Fruit fly (Drosophila melanogaster): ENCODE measurements around the gene CG32071.
A peak's percentile ranks its signal among the peaks of the same experiment; 100 is the strongest.

Gene CG32071

dm6 chr3L:11112427-11112826 lies 8.8 kb upstream of the CG32071 start (continued):
- TF ChIP-seq CG8765 (GFP tag; IDR thresholded peaks at IDR 0.05) = no peak
- TF ChIP-seq tap (tag; optimal IDR thresholded peaks at IDR 0.05) = no peak
- TF ChIP-seq Taf1 (GFP tag; IDR thresholded peaks at IDR 0.05) = no peak
- no peak for TF ChIP-seq CG11560 (tag; IDR thresholded peaks at IDR 0.05)
- TF ChIP-seq CrebB (tag; optimal IDR thresholded peaks at IDR 0.05) = no peak
- no peak for TF ChIP-seq NK7.1 (GFP tag; optimal IDR thresholded peaks at IDR 0.05)
- no peak for TF ChIP-seq CG2712 (tag; optimal IDR thresholded peaks at IDR 0.05)
- peak; percentile 38; the same call in 1 of the 2 replicates for TF ChIP-seq crol (GFP tag; IDR thresholded peaks at IDR 0.05)
- TF ChIP-seq CG34422 (GFP tag; IDR thresholded peaks at IDR 0.05) = no peak
- no peak for TF ChIP-seq az2 (GFP tag; optimal IDR thresholded peaks at IDR 0.05)
- no peak for TF ChIP-seq CG6689 (GFP tag; IDR thresholded peaks at IDR 0.05)
- no peak for TF ChIP-seq Sin3A (optimal IDR thresholded peaks at IDR 0.05)
- no peak for TF ChIP-seq CG11723 (GFP tag; optimal IDR thresholded peaks at IDR 0.05)
- no peak for TF ChIP-seq CG12659 (GFP tag; optimal IDR thresholded peaks at IDR 0.05)
- peak; percentile 57 for TF ChIP-seq ftz-f1 (GFP tag; optimal IDR thresholded peaks at IDR 0.05)
- TF ChIP-seq Dip3 (GFP tag; optimal IDR thresholded peaks at IDR 0.05) = no peak
- TF ChIP-seq CG16779 (GFP tag; IDR thresholded peaks at IDR 0.05) = 0 out of 2 replicates have a peak, but pooled peaks have one; percentile 52
- peak; percentile 55 for TF ChIP-seq CG8478 (optimal IDR thresholded peaks at IDR 0.05)
- TF ChIP-seq B-H1 (GFP tag; IDR thresholded peaks at IDR 0.05) = no peak; the same call in 2 of the 3 replicates
- no peak for TF ChIP-seq slbo (GFP tag; IDR thresholded peaks at IDR 0.05)
- TF ChIP-seq btn (GFP tag; optimal IDR thresholded peaks at IDR 0.05) = no peak
- TF ChIP-seq Hmx (GFP tag; optimal IDR thresholded peaks at IDR 0.05) = no peak

dm6 chr3L:11109454-11109853 lies 5.8 kb upstream of the CG32071 start, which contains the start of the genes CG34012 and emei:
CG34012 (minus strand) TSS chr3L:11109505.
emei (plus strand) TSS chr3L:11109690.
- TF ChIP-seq Ada2b (GFP tag; IDR thresholded peaks at IDR 0.05) (no peak), CG17612 (GFP tag; IDR thresholded peaks at IDR 0.05) (no peak), Gsc (GFP tag; IDR thresholded peaks at IDR 0.05) (no peak), abd-A (tag; optimal IDR thresholded peaks at IDR 0.05) (no peak), fd102C (GFP tag; optimal IDR thresholded peaks at IDR 0.05) (no peak), chn (GFP tag; optimal IDR thresholded peaks at IDR 0.05) (no peak), Hand (GFP tag; optimal IDR thresholded peaks at IDR 0.05) (no peak), CG10209 (GFP tag; optimal IDR thresholded peaks at IDR 0.05) (no peak), CG2678 (tag; optimal IDR thresholded peaks at IDR 0.05) (no peak), en (GFP tag; optimal IDR thresholded peaks at IDR 0.05) (no peak), D19B (GFP tag; optimal IDR thresholded peaks at IDR 0.05) (no peak), phol (tag; optimal IDR thresholded peaks at IDR 0.05) (peak; percentile 54), CG15514 (GFP tag; optimal IDR thresholded peaks at IDR 0.05) (peak; percentile 79), MESR4 (GFP tag; optimal IDR thresholded peaks at IDR 0.05) (peak; percentile 55), CG10462 (GFP tag; optimal IDR thresholded peaks at IDR 0.05) (no peak), gsb (GFP tag; IDR thresholded peaks at IDR 0.05) (no peak), gfzf (GFP tag; optimal IDR thresholded peaks at IDR 0.05) (peak; percentile 77), dan (GFP tag; IDR thresholded peaks at IDR 0.05) (no peak), CG34224 (GFP tag; IDR thresholded peaks at IDR 0.05; ENCODE audit: partially characterized antibody) (no peak), Atf6 (GFP tag; IDR thresholded peaks at IDR 0.05) (no peak), ATbp (GFP tag; optimal IDR thresholded peaks at IDR 0.05) (no peak), ewg (GFP tag; optimal IDR thresholded peaks at IDR 0.05) (no peak), CG1647 (GFP tag; optimal IDR thresholded peaks at IDR 0.05) (no peak), TFAM (GFP tag; optimal IDR thresholded peaks at IDR 0.05) (no peak), CG12942 (GFP tag; optimal IDR thresholded peaks at IDR 0.05) (no peak), CG6765 (GFP tag; optimal IDR thresholded peaks at IDR 0.05) (no peak), z (GFP tag; IDR thresholded peaks at IDR 0.05) (no peak), Eip74EF (GFP tag; optimal IDR thresholded peaks at IDR 0.05) (no peak), CG14667 (GFP tag; IDR thresholded peaks at IDR 0.05) (no peak), Dp (GFP tag; optimal IDR thresholded peaks at IDR 0.05) (peak; percentile 80), br (optimal IDR thresholded peaks at IDR 0.05) (no peak), E2f1 (GFP tag; IDR thresholded peaks at IDR 0.05) (no peak)

Data from whole organism, embryonic.